Fruit fly (Drosophila melanogaster) Kc167 (cell line): ENCODE results near the gene robo2.

ENCODE experiments used
- Myc ChIP-seq: fragments of >200 bp; optimal IDR thresholded peaks from 2 replicates; lab custom pipeline; 2017; ENCODE audit warnings: missing external identifiers
- Sin3A ChIP-seq: fragments of >200 bp; optimal IDR thresholded peaks from 2 replicates; lab custom pipeline; 2018; ENCODE audit warnings: missing external identifiers
- h ChIP-seq: fragments of >200 bp; optimal IDR thresholded peaks from 3 replicates; lab custom pipeline; 2018; ENCODE audit warnings: missing external identifiers
- insv ChIP-seq: fragments of >200 bp; optimal IDR thresholded peaks from 3 replicates; lab custom pipeline; 2018; ENCODE audit warnings: missing external identifiers
- psq ChIP-seq: fragments of >200 bp; optimal IDR thresholded peaks from 2 replicates; lab custom pipeline; 2017; ENCODE audit warnings: missing external identifiers
- ttk ChIP-seq: sonication (Bioruptor generic); optimal IDR thresholded peaks from 2 replicates; lab custom pipeline; 2017; ENCODE audit warnings: missing external identifiers

The robo2 gene

DNA sequence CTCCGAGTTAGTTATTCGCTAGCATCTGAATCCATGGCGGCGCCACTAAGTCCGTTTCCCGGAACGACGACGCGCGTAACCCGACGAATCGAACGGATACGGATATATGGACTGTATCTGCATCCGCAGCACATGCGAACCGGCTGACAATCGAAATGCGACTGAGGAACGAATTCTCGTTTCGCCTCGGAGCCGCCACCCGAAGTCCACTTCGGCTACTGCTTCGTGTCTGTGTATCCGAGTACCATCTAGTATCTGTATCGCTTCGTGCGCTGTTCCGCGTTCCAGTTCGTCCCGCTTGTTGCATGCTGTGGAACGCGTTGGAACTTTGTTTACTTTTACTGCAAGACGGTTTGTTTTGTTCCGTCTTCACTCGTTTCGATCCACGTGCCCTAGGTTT lies at the start of gene robo2:
TSS of gene robo2 (minus strand) at position 167 of the 400 bp plus-strand sequence.
- TF ChIP-seq Sin3A (lab: Kevin White, UChicago), result no peak
- no peak for TF ChIP-seq h (lab: Kevin White, UChicago)
- TF ChIP-seq psq (lab: Kevin White, UChicago), result no peak
- TF ChIP-seq Myc (lab: Kevin White, UChicago), result no peak
- TF ChIP-seq ttk, result no peak
- TF ChIP-seq insv (lab: Kevin White, UChicago), result no peak

DNA sequence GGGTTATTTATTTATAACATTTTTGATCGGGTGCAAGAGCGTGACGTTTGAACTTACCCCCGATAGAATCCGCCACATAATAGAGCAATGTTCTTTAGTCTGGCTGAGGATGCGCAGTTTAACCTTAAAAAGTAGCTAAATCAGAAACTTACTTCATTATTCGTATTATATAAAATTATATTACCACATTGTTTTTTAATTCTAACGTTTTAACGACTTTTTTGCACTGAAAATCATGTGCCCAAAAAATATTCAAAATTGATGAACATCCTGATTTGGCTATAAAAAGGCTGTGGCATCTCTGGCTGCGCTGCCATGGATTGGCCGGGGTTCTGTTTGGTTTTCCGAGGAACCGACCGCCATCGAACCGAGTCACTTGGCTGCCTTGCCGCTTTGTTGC lies 49.8 kb upstream of the robo2 start:
- TF ChIP-seq h (lab: Kevin White, UChicago) (no peak), insv (lab: Kevin White, UChicago) (no peak), psq (lab: Kevin White, UChicago) (no peak), Myc (lab: Kevin White, UChicago) (no peak), ttk (no peak), Sin3A (lab: Kevin White, UChicago) (no peak)

DNA sequence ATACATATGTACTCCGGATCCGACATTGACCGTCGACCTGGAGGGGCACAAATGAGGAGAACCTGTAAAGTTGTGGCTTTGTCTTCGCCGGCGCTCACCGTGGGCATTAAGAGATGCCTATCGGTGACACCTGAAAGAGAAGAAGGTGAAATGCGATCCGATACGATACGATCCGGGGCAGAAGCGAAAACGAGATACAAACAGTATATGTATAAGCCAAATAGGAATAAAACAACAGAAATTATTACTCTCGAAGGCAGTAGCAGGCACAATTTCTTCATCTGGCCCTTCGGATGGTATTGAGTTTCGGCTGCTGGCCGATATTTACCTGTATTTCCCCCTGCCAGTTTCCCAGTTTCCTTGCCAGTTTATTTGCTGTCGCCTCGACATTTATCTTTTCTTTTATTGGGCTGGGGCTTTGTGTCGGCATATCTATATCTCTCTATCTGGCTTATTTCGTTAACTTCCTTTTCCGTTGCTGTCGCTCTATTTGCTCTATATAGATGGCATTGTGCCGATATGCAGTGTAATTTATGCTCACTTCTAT lies 43.2 kb upstream of the robo2 start:
- TF ChIP-seq ttk (no peak), Sin3A (lab: Kevin White, UChicago) (no peak)

DNA sequence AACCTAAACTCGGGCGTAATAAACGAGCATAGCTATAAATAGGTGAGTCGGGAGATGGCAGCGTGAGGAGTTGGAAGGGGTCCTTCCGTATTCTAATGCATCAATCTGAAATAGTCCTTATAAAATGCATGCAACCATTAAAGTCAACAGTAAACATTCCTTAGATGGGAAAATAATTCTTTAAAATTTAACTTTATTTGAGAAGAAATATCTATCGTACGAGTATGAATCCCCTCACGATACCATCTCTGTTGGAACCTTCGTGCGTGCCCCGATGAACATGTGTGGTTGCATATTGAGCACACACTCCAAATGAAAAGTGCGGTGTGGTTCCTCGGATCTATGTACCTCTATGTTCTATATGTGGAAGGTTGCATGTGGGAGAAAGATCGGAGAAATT lies 41.9 kb upstream of the robo2 start:
- TF ChIP-seq Sin3A (lab: Kevin White, UChicago) (no peak), Myc (lab: Kevin White, UChicago) (no peak)

DNA sequence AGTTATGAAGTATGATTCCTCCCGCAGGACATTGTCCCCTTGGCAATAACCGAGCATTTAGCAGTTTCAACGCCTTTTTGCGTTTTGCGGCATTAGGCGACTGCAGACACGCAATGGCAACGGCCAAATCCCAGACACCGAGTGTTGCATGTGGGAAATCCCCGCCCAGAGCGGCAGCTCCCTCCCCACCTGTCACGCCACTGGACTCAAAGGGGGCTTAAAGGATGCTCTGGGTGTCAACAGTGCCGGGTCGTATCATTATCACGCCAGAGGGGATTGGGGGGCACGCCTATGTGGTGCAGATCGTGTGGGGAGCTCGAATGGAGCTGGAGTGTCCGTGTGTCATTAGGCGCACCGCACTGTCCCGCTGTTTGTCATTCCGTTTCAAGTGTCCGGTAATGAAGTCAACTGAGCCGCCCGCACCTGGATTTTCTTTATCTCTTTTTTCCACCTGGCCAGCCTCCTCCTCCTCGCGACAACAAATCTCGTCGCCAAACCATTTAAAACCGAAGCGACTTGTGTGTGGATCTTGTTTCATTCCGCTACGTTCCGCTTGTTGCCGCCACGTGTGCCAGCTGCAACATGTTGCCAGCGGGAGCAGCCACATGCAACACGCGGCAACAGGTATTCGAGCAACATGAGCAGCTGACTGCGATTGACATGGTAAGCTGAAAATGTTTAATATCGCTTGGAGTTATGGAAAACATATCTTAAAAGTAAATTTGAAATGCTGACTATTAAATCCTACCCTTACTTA lies 40.4 kb upstream of the robo2 start:
- TF ChIP-seq ttk (no peak), psq (lab: Kevin White, UChicago) (no peak), insv (lab: Kevin White, UChicago) (no peak), h (lab: Kevin White, UChicago) (no peak), Myc (lab: Kevin White, UChicago) (no peak)

DNA sequence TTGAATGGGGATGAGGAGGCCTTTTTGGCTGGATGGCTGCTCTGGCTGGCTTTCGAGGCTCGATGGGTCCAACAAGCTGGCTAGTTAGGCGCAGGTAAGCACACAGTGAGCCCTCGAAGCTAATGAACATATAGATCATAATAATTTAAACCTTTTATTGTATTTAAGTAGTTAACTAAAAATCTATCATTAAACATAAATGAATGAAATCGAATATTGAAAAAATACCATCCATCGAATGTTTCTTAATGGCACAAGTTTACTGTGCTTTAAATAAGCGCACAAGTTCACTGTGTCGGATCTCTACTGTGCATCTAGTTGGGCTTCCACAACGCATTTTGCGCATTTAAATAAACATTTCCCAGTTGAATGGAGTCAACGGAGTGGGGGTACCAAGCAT lies 39.1 kb upstream of the robo2 start:
- TF ChIP-seq h (lab: Kevin White, UChicago) (no peak), Sin3A (lab: Kevin White, UChicago) (no peak), insv (lab: Kevin White, UChicago) (no peak), psq (lab: Kevin White, UChicago) (no peak), Myc (lab: Kevin White, UChicago) (no peak), ttk (no peak)

DNA sequence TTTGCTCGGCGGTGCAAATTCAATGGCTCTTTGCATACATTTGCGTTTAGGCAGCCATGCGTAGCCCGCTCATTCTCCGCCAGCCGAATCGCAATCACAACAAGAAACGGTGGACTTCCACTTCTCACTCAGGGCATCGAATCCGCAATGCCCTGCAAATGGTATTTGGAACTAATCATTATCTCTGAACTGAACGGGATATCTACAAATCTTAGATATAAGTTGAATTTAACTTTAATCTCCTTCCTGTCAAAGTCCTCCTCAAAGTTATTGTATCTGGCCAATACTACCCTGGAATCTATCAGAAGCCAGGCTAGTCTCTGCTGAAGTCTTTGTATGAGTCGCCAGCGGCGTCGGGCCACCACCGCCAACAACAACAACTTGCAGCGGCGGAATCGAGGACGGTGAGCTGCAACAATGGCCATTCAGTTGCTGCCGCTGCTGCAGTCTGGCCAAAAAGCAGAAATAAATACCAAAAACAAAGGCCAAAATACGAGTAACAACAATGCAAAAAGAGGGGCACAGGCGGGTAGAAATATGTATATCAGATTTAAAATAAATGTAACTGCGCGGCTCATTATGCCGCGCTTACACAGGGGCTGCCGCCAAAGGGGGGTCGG lies 38.4 kb upstream of the robo2 start:
- TF ChIP-seq Myc (lab: Kevin White, UChicago), result no peak
- TF ChIP-seq Sin3A (lab: Kevin White, UChicago), result no peak
- TF ChIP-seq h (lab: Kevin White, UChicago), result no peak
- no peak for TF ChIP-seq insv (lab: Kevin White, UChicago)
- TF ChIP-seq psq (lab: Kevin White, UChicago), result no peak
- no peak for TF ChIP-seq ttk

DNA sequence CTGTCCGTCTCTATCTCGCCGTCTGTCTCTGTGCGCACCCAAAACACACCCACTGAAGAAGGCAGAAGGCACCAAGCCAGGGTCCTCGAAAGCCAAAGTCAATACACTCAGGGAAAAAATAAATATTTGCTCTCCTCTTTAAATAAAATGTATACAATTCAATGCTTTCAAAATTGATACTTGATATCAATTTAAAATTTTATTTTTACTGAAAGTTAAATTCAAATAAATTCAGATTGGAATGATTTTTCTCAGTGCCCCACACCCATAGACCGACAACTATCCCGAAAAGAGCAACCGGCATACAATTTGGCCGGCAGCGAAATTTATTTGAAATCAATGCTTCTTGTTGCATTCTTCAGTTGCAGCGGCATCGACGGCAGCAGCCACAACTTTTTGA lies 36.6 kb upstream of the robo2 start:
- no peak for TF ChIP-seq h (lab: Kevin White, UChicago)
- no peak for TF ChIP-seq Myc (lab: Kevin White, UChicago)

DNA sequence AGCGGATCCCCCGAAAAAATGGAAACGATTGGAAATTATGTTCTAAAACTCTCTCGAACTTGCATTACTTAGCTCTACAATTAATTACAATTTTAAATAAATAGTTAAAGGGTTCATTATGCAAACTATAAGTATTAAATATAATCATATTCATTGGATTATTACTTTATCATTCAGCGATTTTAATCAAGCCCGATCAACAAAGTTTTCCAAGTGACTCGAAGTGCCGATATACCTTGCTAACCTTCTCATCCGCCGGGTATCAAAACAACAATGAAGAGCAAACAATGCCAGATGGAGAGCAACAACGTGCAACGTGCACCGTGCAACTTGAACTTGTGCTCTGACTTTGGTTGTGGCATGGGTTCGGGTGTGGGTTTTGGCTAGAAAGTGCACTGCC lies 36.1 kb upstream of the robo2 start:
- TF ChIP-seq h (lab: Kevin White, UChicago) (no peak), Sin3A (lab: Kevin White, UChicago) (no peak), Myc (lab: Kevin White, UChicago) (no peak), insv (lab: Kevin White, UChicago) (no peak), ttk (no peak), psq (lab: Kevin White, UChicago) (no peak)

DNA sequence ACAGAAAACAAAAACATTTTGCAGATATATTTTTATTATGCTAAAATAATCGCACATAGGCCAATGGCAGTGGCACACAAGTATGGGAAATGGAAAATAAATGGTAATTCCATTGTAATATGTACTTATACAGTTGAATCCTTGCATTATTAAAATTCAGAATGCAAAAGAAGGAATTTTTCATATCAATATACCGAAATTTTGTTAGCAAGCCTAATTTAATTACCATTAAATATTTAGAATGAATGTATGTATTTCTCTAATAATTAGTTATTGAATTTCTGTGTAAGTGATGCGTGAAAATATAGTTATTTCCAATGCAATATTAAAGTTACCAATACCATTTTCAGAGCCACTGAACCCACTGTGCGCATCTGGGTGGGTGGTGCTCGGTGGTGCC lies 35.2 kb upstream of the robo2 start:
- TF ChIP-seq Myc (lab: Kevin White, UChicago) (no peak), Sin3A (lab: Kevin White, UChicago) (no peak), psq (lab: Kevin White, UChicago) (no peak), h (lab: Kevin White, UChicago) (no peak), insv (lab: Kevin White, UChicago) (no peak), ttk (no peak)

DNA sequence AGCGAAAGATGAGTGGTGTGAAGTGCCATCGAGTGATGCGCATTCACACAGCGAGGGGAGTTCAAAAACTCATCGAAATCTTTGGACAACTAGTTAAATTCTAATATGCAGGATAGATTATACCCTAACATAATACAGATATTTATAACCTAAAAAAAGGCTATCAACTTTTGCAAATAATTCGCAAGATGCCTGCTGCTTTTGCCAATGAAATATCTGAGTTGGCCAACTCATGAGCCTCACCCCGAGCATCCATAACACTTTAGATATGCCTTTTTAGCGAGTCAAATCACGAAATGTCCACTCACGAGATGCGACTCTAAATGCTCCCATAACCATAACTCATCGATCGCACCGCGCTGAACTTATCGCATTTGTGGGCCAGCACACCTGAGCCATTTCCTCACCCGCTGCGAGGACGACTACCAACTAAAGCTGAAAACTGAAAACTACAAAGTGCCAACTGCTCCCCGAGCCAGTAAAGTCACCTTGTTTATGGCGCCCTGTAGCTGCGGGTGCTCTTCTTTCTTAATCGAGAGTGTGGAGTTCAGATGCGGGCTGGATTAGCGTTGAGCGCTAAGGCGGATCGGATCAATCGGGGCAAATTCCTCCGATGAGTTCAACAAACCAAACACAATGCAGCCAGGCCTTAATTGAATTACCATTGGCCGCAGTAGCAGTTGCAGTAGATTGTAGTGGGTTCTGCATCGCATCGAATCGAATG lies 29.6 kb upstream of the robo2 start:
- TF ChIP-seq ttk (no peak), Myc (lab: Kevin White, UChicago) (no peak)

DNA sequence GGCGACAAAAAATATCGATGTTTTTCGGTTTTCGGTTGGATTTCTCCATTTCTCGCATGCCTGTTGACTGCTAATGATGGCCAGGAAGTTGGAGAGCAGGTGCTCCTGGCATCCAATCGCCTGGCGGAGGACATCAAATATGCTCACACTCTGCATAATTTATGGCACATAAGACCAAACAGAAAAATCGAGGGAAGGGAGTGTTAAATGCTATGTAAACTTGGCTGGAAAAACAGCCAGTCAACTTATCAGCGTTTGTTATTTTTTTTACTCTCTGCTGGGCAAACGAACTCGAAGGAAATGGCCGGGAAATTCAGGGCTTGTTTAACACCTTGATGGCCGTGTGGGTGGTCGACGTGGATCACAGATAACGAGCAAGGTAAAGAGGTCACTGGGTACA lies 27.9 kb upstream of the robo2 start:
- TF ChIP-seq ttk (no peak), psq (lab: Kevin White, UChicago) (no peak), h (lab: Kevin White, UChicago) (no peak), insv (lab: Kevin White, UChicago) (no peak), Myc (lab: Kevin White, UChicago) (no peak), Sin3A (lab: Kevin White, UChicago) (no peak)
